Fruit fly (Drosophila melanogaster) whole organism, embryonic: ENCODE results near the gene Bx.

ENCODE experiments used
- Bgb ChIP-seq: fragments of 200-800 bp; sonication (Bioruptor generic); IDR thresholded peaks from 2 replicates; pipeline ENCODE4 v1.3.6; 2022; ENCODE audit warnings: missing biosample characterization, missing genetic modification characterization; ENCODE audit not compliant: partially characterized antibody
- Blimp-1 ChIP-seq: fragments of 200-800 bp; sonication (Bioruptor generic); optimal IDR thresholded peaks from 3 replicates; lab custom pipeline; 2018; ENCODE audit warnings: missing biosample characterization, missing genetic modification characterization, mild to moderate bottlenecking, moderate library complexity, missing genetic modification reagents
- CG10267 ChIP-seq: fragments of 200-800 bp; sonication (Bioruptor generic); optimal IDR thresholded peaks from 2 replicates; lab custom pipeline; 2018; ENCODE audit warnings: missing biosample characterization, mild to moderate bottlenecking, missing genetic modification characterization, moderate library complexity
- CG10543 ChIP-seq: fragments of 200-800 bp; sonication (Bioruptor generic); optimal IDR thresholded peaks from 3 replicates; lab custom pipeline; 2017; ENCODE audit warnings: missing biosample characterization, mild to moderate bottlenecking, missing genetic modification characterization, moderate library complexity
- CG11093 ChIP-seq: fragments of 200-800 bp; sonication (Bioruptor generic); IDR thresholded peaks from 3 replicates; pipeline ENCODE4 v1.3.6; 2022; ENCODE audit warnings: missing biosample characterization, missing genetic modification characterization
- CG13287 ChIP-seq: fragments of 200-800 bp; sonication (Bioruptor generic); IDR thresholded peaks from 2 replicates; pipeline ENCODE4 v1.3.6; 2022; ENCODE audit warnings: missing biosample characterization, missing genetic modification characterization; ENCODE audit not compliant: partially characterized antibody
- CG14710 ChIP-seq: fragments of 200-800 bp; sonication (Bioruptor generic); optimal IDR thresholded peaks from 3 replicates; lab custom pipeline; 2019; ENCODE audit warnings: missing biosample characterization, mild to moderate bottlenecking, missing genetic modification characterization, moderate library complexity
- CG15696 ChIP-seq: fragments of 200-800 bp; sonication (Bioruptor generic); optimal IDR thresholded peaks from 2 replicates; lab custom pipeline; 2019; ENCODE audit warnings: missing biosample characterization, mild to moderate bottlenecking, missing genetic modification characterization, moderate library complexity
- CG16815 ChIP-seq: fragments of 200-800 bp; sonication (Bioruptor generic); optimal IDR thresholded peaks from 3 replicates; lab custom pipeline; 2017; ENCODE audit warnings: missing biosample characterization, mild to moderate bottlenecking, missing genetic modification characterization
- CG17328 ChIP-seq: fragments of 200-800 bp; sonication (Bioruptor generic); IDR thresholded peaks from 2 replicates; pipeline ENCODE4 v1.3.6; 2022; ENCODE audit warnings: missing biosample characterization, missing genetic modification characterization
- CG1792 ChIP-seq: fragments of 200-800 bp; sonication (Bioruptor generic); optimal IDR thresholded peaks from 2 replicates; lab custom pipeline; 2016; ENCODE audit warnings: missing biosample characterization, missing genetic modification characterization
- CG18476 ChIP-seq: fragments of 200-800 bp; sonication (Bioruptor generic); optimal IDR thresholded peaks from 2 replicates; lab custom pipeline; 2016; ENCODE audit warnings: missing biosample characterization, mild to moderate bottlenecking, missing genetic modification characterization
- CG2712 ChIP-seq: fragments of 200-800 bp; optimal IDR thresholded peaks from 3 replicates; lab custom pipeline; 2019; ENCODE audit warnings: missing biosample characterization, mild to moderate bottlenecking, missing genetic modification characterization, moderate library complexity
- CG32532 ChIP-seq: fragments of 200-800 bp; sonication (Bioruptor generic); IDR thresholded peaks from 2 replicates; pipeline ENCODE4 v1.3.6; 2022; ENCODE audit warnings: missing biosample characterization, missing genetic modification characterization
- CG32767 ChIP-seq: fragments of 200-800 bp; sonication (Bioruptor generic); IDR thresholded peaks from 2 replicates; pipeline ENCODE4 v1.3.6; 2022; ENCODE audit warnings: missing biosample characterization, missing genetic modification characterization
- CG4730 ChIP-seq: fragments of 200-800 bp; sonication (Bioruptor generic); IDR thresholded peaks from 2 replicates; pipeline ENCODE4 v1.3.6; 2022; ENCODE audit warnings: missing biosample characterization, missing genetic modification characterization
- CG7963 ChIP-seq: fragments of 200-800 bp; sonication (Bioruptor generic); IDR thresholded peaks from 3 replicates; pipeline ENCODE4 v1.3.6; 2022; ENCODE audit warnings: missing biosample characterization, missing genetic modification characterization; ENCODE audit not compliant: partially characterized antibody
- CG8478 ChIP-seq: fragments of >200 bp; optimal IDR thresholded peaks from 2 replicates; lab custom pipeline; 2018
- CG9727 ChIP-seq: fragments of 200-800 bp; sonication (Bioruptor generic); optimal IDR thresholded peaks from 3 replicates; lab custom pipeline; 2017; ENCODE audit warnings: missing biosample characterization, mild to moderate bottlenecking, missing genetic modification characterization
- Dbx ChIP-seq: fragments of 200-800 bp; sonication (Bioruptor generic); IDR thresholded peaks from 3 replicates; pipeline ENCODE4 v1.3.6; 2022; ENCODE audit warnings: missing biosample characterization, missing genetic modification characterization
- Dek ChIP-seq: fragments of 200-800 bp; sonication (Bioruptor generic); optimal IDR thresholded peaks from 3 replicates; lab custom pipeline; 2019; ENCODE audit warnings: missing biosample characterization, mild to moderate bottlenecking, missing genetic modification characterization, moderate library complexity
- Doc3 ChIP-seq: fragments of 200-800 bp; sonication (Bioruptor generic); IDR thresholded peaks from 3 replicates; pipeline ENCODE4 v1.3.6; 2022; ENCODE audit warnings: missing biosample characterization, missing genetic modification characterization; ENCODE audit not compliant: partially characterized antibody
- Dref ChIP-seq: fragments of 200-800 bp; sonication (Bioruptor generic); IDR thresholded peaks from 2 replicates; pipeline ENCODE4 v1.3.6; 2022; ENCODE audit warnings: missing biosample characterization, missing genetic modification characterization
- HHEX ChIP-seq: fragments of 200-800 bp; sonication (Bioruptor generic); optimal IDR thresholded peaks from 3 replicates; lab custom pipeline; 2017; ENCODE audit warnings: missing biosample characterization, mild to moderate bottlenecking, missing genetic modification characterization, missing genetic modification reagents
- Hr78 ChIP-seq, 2 experiments: fragments of 200-800 bp in 1 of 2; fragments of >200 bp in 1 of 2; sonication (Bioruptor generic) in 1 of 2; optimal IDR thresholded peaks; 2 replicates each; lab custom pipeline; 2017 to 2019; ENCODE audit warnings: missing biosample characterization in 2 of 2, missing genetic modification characterization in 2 of 2, mild to moderate bottlenecking in 1 of 2, moderate library complexity in 1 of 2
- Nf-YC ChIP-seq: fragments of 200-800 bp; optimal IDR thresholded peaks from 3 replicates; lab custom pipeline; 2019; ENCODE audit warnings: missing biosample characterization, mild to moderate bottlenecking, missing genetic modification characterization, moderate library complexity
- NfI ChIP-seq: fragments of 200-800 bp; sonication (Bioruptor generic); optimal IDR thresholded peaks from 3 replicates; lab custom pipeline; 2018; ENCODE audit warnings: missing biosample characterization, mild to moderate bottlenecking, missing genetic modification characterization, moderate library complexity
- Sin3A ChIP-seq: fragments of >200 bp; optimal IDR thresholded peaks from 2 replicates; lab custom pipeline; 2018
- Tbp ChIP-seq: fragments of >200 bp; optimal IDR thresholded peaks from 2 replicates; lab custom pipeline; 2018; ENCODE audit warnings: missing biosample characterization, missing genetic modification characterization
- bab2 ChIP-seq: fragments of 200-800 bp; sonication (Bioruptor generic); optimal IDR thresholded peaks from 2 replicates; lab custom pipeline; 2016; ENCODE audit warnings: missing biosample characterization, missing genetic modification characterization
- bsh ChIP-seq, 2 experiments: fragments of 200-800 bp; sonication (Bioruptor generic); optimal IDR thresholded peaks; 2 replicates each; lab custom pipeline; 2017 to 2018; ENCODE audit warnings: mild to moderate bottlenecking in 2 of 2, missing biosample characterization in 2 of 2, missing genetic modification characterization in 2 of 2, moderate library complexity in 1 of 2
- cas ChIP-seq: fragments of 200-800 bp; sonication (Bioruptor generic); IDR thresholded peaks from 2 replicates; pipeline ENCODE4 v1.3.6; 2022; ENCODE audit warnings: missing biosample characterization, missing genetic modification characterization
- cg ChIP-seq: fragments of 200-800 bp; sonication (Bioruptor generic); optimal IDR thresholded peaks from 3 replicates; lab custom pipeline; 2019; ENCODE audit warnings: missing biosample characterization, mild to moderate bottlenecking, missing genetic modification characterization, moderate library complexity
- ci ChIP-seq: fragments of 200-800 bp; sonication (Bioruptor generic); IDR thresholded peaks from 3 replicates; pipeline ENCODE4 v1.3.6; 2022; ENCODE audit warnings: missing biosample characterization, missing genetic modification characterization
- cwo ChIP-seq: fragments of 200-800 bp; sonication (Bioruptor generic); optimal IDR thresholded peaks from 3 replicates; lab custom pipeline; 2017; ENCODE audit warnings: missing biosample characterization, missing genetic modification characterization, mild to moderate bottlenecking, moderate library complexity, missing genetic modification reagents
- dm ChIP-seq: fragments of 200-800 bp; sonication (Bioruptor generic); optimal IDR thresholded peaks from 3 replicates; lab custom pipeline; 2016; ENCODE audit warnings: missing biosample characterization, missing genetic modification characterization
- gce ChIP-seq: fragments of 200-800 bp; sonication (Bioruptor generic); IDR thresholded peaks from 3 replicates; pipeline ENCODE4 v1.3.6; 2022; ENCODE audit warnings: missing biosample characterization, missing genetic modification characterization
- grau ChIP-seq: fragments of 200-800 bp; optimal IDR thresholded peaks from 3 replicates; lab custom pipeline; 2019; ENCODE audit warnings: missing biosample characterization, mild to moderate bottlenecking, missing genetic modification characterization, moderate library complexity
- lilli ChIP-seq: fragments of 200-800 bp; sonication (Bioruptor generic); optimal IDR thresholded peaks from 3 replicates; lab custom pipeline; 2016; ENCODE audit warnings: missing biosample characterization, missing genetic modification characterization
- nom ChIP-seq: fragments of 200-800 bp; sonication (Bioruptor generic); optimal IDR thresholded peaks from 2 replicates; lab custom pipeline; 2017; ENCODE audit warnings: missing biosample characterization, missing genetic modification characterization, mild to moderate bottlenecking, moderate library complexity, missing genetic modification reagents
- otp ChIP-seq: fragments of 200-800 bp; sonication (Bioruptor generic); IDR thresholded peaks from 3 replicates; pipeline ENCODE4, ENCODE4 v1.3.6; 2022; ENCODE audit warnings: missing biosample characterization, missing genetic modification characterization
- phol ChIP-seq: fragments of 200-800 bp; sonication (Bioruptor generic); optimal IDR thresholded peaks from 3 replicates; lab custom pipeline; 2018; ENCODE audit warnings: missing biosample characterization, mild to moderate bottlenecking, missing genetic modification characterization, moderate library complexity
- psq ChIP-seq: fragments of 200-800 bp; sonication (Bioruptor generic); optimal IDR thresholded peaks from 2 replicates; lab custom pipeline; 2017; ENCODE audit warnings: missing biosample characterization, missing genetic modification characterization
- sima ChIP-seq: fragments of 200-800 bp; sonication (Bioruptor generic); optimal IDR thresholded peaks from 2 replicates; lab custom pipeline; 2016; ENCODE audit warnings: missing biosample characterization, missing genetic modification characterization
- slou ChIP-seq: fragments of 200-800 bp; sonication (Bioruptor generic); optimal IDR thresholded peaks from 3 replicates; lab custom pipeline; 2016; ENCODE audit warnings: missing biosample characterization, missing genetic modification characterization
- slp2 ChIP-seq: fragments of 200-800 bp; sonication (Bioruptor generic); optimal IDR thresholded peaks from 2 replicates; lab custom pipeline; 2016; ENCODE audit warnings: missing biosample characterization, missing genetic modification characterization
- toy ChIP-seq: fragments of 200-800 bp; sonication (Bioruptor generic); IDR thresholded peaks from 2 replicates; pipeline ENCODE4 v1.3.6; 2022; ENCODE audit warnings: missing biosample characterization, missing genetic modification characterization
- vnd ChIP-seq: fragments of 200-800 bp; sonication (Bioruptor generic); IDR thresholded peaks from 3 replicates; pipeline ENCODE4 v1.3.6; 2022; ENCODE audit warnings: missing biosample characterization, missing genetic modification characterization; ENCODE audit not compliant: partially characterized antibody
- zen2 ChIP-seq: fragments of 200-800 bp; sonication (Bioruptor generic); IDR thresholded peaks from 3 replicates; pipeline ENCODE4 v1.3.6; 2022; ENCODE audit warnings: missing biosample characterization, missing genetic modification characterization; ENCODE audit not compliant: partially characterized antibody
- zf30C ChIP-seq: fragments of 200-800 bp; sonication (Bioruptor generic); optimal IDR thresholded peaks from 3 replicates; lab custom pipeline; 2018; ENCODE audit warnings: missing biosample characterization, mild to moderate bottlenecking, missing genetic modification characterization

Bx gene

dm6 chrX:18504948-18505597 is 10.2 kb upstream of the Bx start, which contains the start of gene Wnt5 (continued):
- no peak for TF ChIP-seq NfI (GFP tag; lab: Kevin White, UChicago)
- TF ChIP-seq Dbx (GFP tag; lab: Robert Waterston, UW) = no peak
- no peak for TF ChIP-seq zf30C (GFP tag; lab: Kevin White, UChicago)
- no peak for TF ChIP-seq bsh (GFP tag; optimal IDR thresholded peaks at IDR 0.05; lab: Kevin White, UChicago)
- no peak for TF ChIP-seq CG1792
- TF ChIP-seq CG7963 (GFP tag; lab: Robert Waterston, UW) = no peak
- TF ChIP-seq Dref (GFP tag; lab: Robert Waterston, UW) = 0 out of 2 replicates have a peak, but pooled peaks have one; percentile 21
- peak; percentile 34 for TF ChIP-seq Nf-YC (tag; lab: Kevin White, UChicago)
- peak; percentile 22; the same call in 1 of the 3 replicates for TF ChIP-seq gce (GFP tag; lab: Robert Waterston, UW)
- no peak for TF ChIP-seq CG18476 (GFP tag; lab: Kevin White, UChicago)
- TF ChIP-seq Hr78 (GFP tag; optimal IDR thresholded peaks at IDR 0.05; lab: Kevin White, UChicago) = no peak
- peak; percentile 43 for TF ChIP-seq cg
- no peak for TF ChIP-seq CG8478 (lab: Kevin White, UChicago)
- TF ChIP-seq CG10543 (GFP tag; lab: Kevin White, UChicago) = peak; percentile 24
- no peak for TF ChIP-seq toy (GFP tag; lab: Robert Waterston, UW)
- no peak for TF ChIP-seq cas
- TF ChIP-seq sima = no peak
- TF ChIP-seq grau (tag; lab: Kevin White, UChicago) = peak; percentile 24
- TF ChIP-seq Sin3A (lab: Kevin White, UChicago) = no peak
- no peak for TF ChIP-seq CG32532 (GFP tag; lab: Robert Waterston, UW)
- TF ChIP-seq cwo = no peak
- TF ChIP-seq CG15696 (tag; lab: Kevin White, UChicago) = no peak
- TF ChIP-seq CG13287 (GFP tag; lab: Robert Waterston, UW) = peak; percentile 43; the same call in 1 of the 2 replicates
- no peak for TF ChIP-seq vnd
- TF ChIP-seq Doc3 (GFP tag; lab: Robert Waterston, UW) = no peak
- no peak for TF ChIP-seq Dek (tag; lab: Kevin White, UChicago)
- TF ChIP-seq CG32767 (GFP tag; lab: Robert Waterston, UW) = peak; percentile 67; the same call in 1 of the 2 replicates
- TF ChIP-seq otp = no peak
- TF ChIP-seq CG17328 (GFP tag; lab: Robert Waterston, UW) = 0 out of 2 replicates have a peak, but pooled peaks have one; percentile 6
- TF ChIP-seq HHEX (GFP tag; lab: Kevin White, UChicago) = no peak
- peak; percentile 37 for TF ChIP-seq CG2712 (tag; lab: Kevin White, UChicago)
- no peak for TF ChIP-seq CG9727 (GFP tag; lab: Kevin White, UChicago)
- TF ChIP-seq CG11093 (GFP tag; lab: Robert Waterston, UW) = no peak
- TF ChIP-seq zen2 = no peak
- peak; percentile 50 for TF ChIP-seq nom (GFP tag; lab: Kevin White, UChicago)
- no peak for TF ChIP-seq Tbp (GFP tag; lab: Kevin White, UChicago)
- no peak for TF ChIP-seq bab2 (GFP tag; lab: Kevin White, UChicago)
- no peak for TF ChIP-seq Blimp-1 (GFP tag; lab: Kevin White, UChicago)
- TF ChIP-seq phol (tag; lab: Kevin White, UChicago) = no peak
- peak; percentile 9 for TF ChIP-seq CG14710 (tag; lab: Kevin White, UChicago)
- TF ChIP-seq slou = no peak
- no peak for TF ChIP-seq dm (GFP tag; lab: Kevin White, UChicago)
- no peak for TF ChIP-seq CG16815 (GFP tag; lab: Kevin White, UChicago)
- TF ChIP-seq psq (GFP tag; lab: Kevin White, UChicago) = no peak
- TF ChIP-seq CG10267 (tag; lab: Kevin White, UChicago) = peak; percentile 18
- no peak for TF ChIP-seq lilli (GFP tag; lab: Kevin White, UChicago)
- TF ChIP-seq ci (GFP tag; lab: Robert Waterston, UW) = peak; percentile 57; the same call in 2 of the 3 replicates
- TF ChIP-seq slp2 (GFP tag; lab: Kevin White, UChicago) = no peak
- TF ChIP-seq CG4730 (GFP tag; lab: Robert Waterston, UW) = no peak
- peak; percentile 45 for TF ChIP-seq Bgb
